Worm (Caenorhabditis elegans): Measurements from ENCODE around the gene clc-27.

DNA sequence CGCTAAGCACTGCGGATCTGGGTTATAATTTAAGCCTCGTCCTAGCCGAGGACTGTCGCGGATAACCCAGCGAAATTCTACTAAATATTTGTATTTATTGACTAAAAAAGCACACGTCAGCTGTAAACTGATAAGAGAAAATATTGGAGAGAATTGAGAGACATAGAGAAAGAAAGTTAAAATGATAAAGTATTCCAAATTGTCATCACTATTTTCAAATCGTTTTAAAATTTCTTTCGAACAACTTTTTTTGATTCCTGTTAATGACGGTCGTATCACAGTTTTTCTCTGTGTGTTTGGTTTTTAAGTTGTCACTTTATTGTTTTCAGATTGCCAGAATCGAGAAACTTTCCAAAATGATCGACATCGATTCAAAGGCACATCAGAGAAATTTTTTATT lies 46.2 kb upstream of the clc-27 start, which contains the start of gene fbxa-51:
- TF ChIP-seq flt-1 (GFP tag; IDR thresholded peaks at IDR 0.05) (no peak), ztf-23 (GFP tag; IDR thresholded peaks at IDR 0.05) (no peak)

Data from whole organism, midembryonic.